Fruit fly (Drosophila melanogaster): Measurements from ENCODE around the gene Snap24.
A peak's percentile ranks its signal among the peaks of the same experiment; 100 is the strongest.

Gene Snap24

DNA sequence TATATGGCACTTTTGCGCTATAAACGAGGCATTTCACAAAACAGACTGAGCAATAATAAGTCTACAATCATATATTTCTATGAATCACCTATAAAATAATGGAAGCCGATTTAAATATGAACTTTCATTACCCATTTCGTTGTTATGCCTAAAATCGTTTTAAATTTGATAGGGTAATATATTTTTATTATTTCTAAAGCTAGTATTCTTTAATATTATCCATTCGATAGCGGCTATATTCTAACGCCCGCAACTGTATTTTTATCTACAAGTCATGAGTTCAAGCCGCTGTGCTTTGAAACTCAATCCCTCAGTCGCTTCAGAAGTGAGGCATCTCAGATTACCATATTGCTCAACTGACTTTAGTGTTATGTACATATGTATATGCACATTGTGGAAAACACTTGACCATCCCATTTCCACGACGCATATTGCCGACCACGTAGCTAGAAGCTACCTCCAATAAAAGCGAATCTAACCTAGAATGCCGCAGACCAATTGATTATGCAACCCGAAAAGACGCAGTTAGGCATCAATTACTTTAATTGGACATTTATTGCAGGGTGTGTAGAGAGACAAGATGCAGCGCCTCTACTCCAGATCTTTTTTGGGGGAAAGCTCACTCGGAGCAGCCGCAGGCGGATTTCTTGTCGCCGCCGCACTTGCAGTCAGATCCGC lies 20.4 kb upstream of the Snap24 start (continued):
- TF ChIP-seq hkb (optimal IDR thresholded peaks at IDR 0.05) (no peak), hkb (GFP tag; IDR thresholded peaks at IDR 0.05) (no peak), CG3838 (GFP tag; optimal IDR thresholded peaks at IDR 0.05) (no peak), CG8388 (GFP tag; optimal IDR thresholded peaks at IDR 0.05) (peak; percentile 50), MTF-1 (GFP tag; optimal IDR thresholded peaks at IDR 0.05; ENCODE audit: borderline replicate concordance) (peak; percentile 49), Dek (tag; optimal IDR thresholded peaks at IDR 0.05) (peak; percentile 9), CG14667 (GFP tag; IDR thresholded peaks at IDR 0.05) (no peak), CG2712 (tag; optimal IDR thresholded peaks at IDR 0.05) (peak; percentile 35), Lim3 (GFP tag; IDR thresholded peaks at IDR 0.05) (no peak), CG8281 (tag; optimal IDR thresholded peaks at IDR 0.05) (no peak), CG1024 (GFP tag; IDR thresholded peaks at IDR 0.05) (no peak), CG6175 (GFP tag; IDR thresholded peaks at IDR 0.05) (no peak), gro (GFP tag; optimal IDR thresholded peaks at IDR 0.05) (no peak), CG7556 (GFP tag; optimal IDR thresholded peaks at IDR 0.05) (peak; percentile 45), ssp (GFP tag; IDR thresholded peaks at IDR 0.05) (no peak), CG9817 (tag; optimal IDR thresholded peaks at IDR 0.05) (no peak), Sin3A (optimal IDR thresholded peaks at IDR 0.05) (no peak), nerfin-1 (tag; optimal IDR thresholded peaks at IDR 0.05) (no peak), CG31441 (GFP tag; IDR thresholded peaks at IDR 0.05) (peak; percentile 39; the same call in 1 of the 2 replicates), Sox102F (GFP tag; optimal IDR thresholded peaks at IDR 0.05) (peak; percentile 25), CG7839 (tag; optimal IDR thresholded peaks at IDR 0.05) (peak; percentile 41), Neu2 (GFP tag; optimal IDR thresholded peaks at IDR 0.05; ENCODE audit: borderline replicate concordance) (no peak), pho (GFP tag; optimal IDR thresholded peaks at IDR 0.05) (no peak), vnd (GFP tag; IDR thresholded peaks at IDR 0.05; ENCODE audit: partially characterized antibody) (no peak), CG12104 (GFP tag; optimal IDR thresholded peaks at IDR 0.05) (no peak), Xbp1 (GFP tag; optimal IDR thresholded peaks at IDR 0.05) (peak; percentile 6), Doc3 (GFP tag; IDR thresholded peaks at IDR 0.05; ENCODE audit: partially characterized antibody) (no peak), tap (tag; optimal IDR thresholded peaks at IDR 0.05) (peak; percentile 14), Bgb (GFP tag; IDR thresholded peaks at IDR 0.05; ENCODE audit: partially characterized antibody) (peak; percentile 21; the same call in 1 of the 2 replicates), ab (GFP tag; optimal IDR thresholded peaks at IDR 0.05) (no peak), D (optimal IDR thresholded peaks at IDR 0.05) (no peak), D (GFP tag; optimal IDR thresholded peaks at IDR 0.05) (no peak), NFAT (GFP tag; IDR thresholded peaks at IDR 0.05) (no peak), az2 (GFP tag; optimal IDR thresholded peaks at IDR 0.05) (no peak), Stat92E (GFP tag; optimal IDR thresholded peaks at IDR 0.05) (no peak), sd (tag; optimal IDR thresholded peaks at IDR 0.05) (no peak), al (GFP tag; IDR thresholded peaks at IDR 0.05) (no peak), Eip74EF (GFP tag; optimal IDR thresholded peaks at IDR 0.05) (no peak), CG14965 (GFP tag; optimal IDR thresholded peaks at IDR 0.05; ENCODE audit: borderline replicate concordance) (no peak), BtbVII (GFP tag; optimal IDR thresholded peaks at IDR 0.05) (no peak), sens (GFP tag) (peak; percentile 25), CG8944 (GFP tag; optimal IDR thresholded peaks at IDR 0.05) (no peak), org-1 (GFP tag; optimal IDR thresholded peaks at IDR 0.05) (no peak), Ada2b (GFP tag; IDR thresholded peaks at IDR 0.05) (no peak), CG6765 (GFP tag; optimal IDR thresholded peaks at IDR 0.05) (no peak), caup (GFP tag; optimal IDR thresholded peaks at IDR 0.05; ENCODE audit: severe bottlenecking) (no peak), Asciz (GFP tag; optimal IDR thresholded peaks at IDR 0.05) (no peak), CG15073 (GFP tag; optimal IDR thresholded peaks at IDR 0.05) (no peak), pfk (GFP tag; optimal IDR thresholded peaks at IDR 0.05) (no peak), D19A (tag; optimal IDR thresholded peaks at IDR 0.05) (peak; percentile 1)

Measured in whole organism, embryonic.